Worm (Caenorhabditis elegans): ENCODE data around the gene vps-33.1.

The vps-33.1 gene

DNA sequence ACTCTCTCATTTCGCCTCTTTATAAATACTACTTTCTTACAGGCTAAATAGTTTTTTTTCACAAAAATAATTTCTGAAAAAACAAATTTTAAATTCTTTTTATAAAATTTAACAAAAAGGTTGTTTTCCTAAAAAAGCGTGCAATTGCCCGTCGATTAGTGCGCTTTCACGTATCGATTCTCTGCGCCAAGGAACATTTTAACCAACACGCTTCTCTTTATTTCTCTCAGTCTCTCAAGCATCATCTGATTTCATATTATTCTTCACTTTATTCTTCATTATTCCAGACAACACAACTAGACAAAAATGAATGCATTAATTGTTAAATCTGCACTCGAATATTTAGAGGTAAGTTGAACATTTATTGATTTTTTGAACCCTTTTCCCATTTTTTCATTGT, 11.1 kb upstream of the vps-33.1 start, which contains the start of gene B0303.4 (continued):
- no peak for TF ChIP-seq sdz-12 (GFP tag; optimal IDR thresholded peaks at IDR 0.05)
- TF ChIP-seq F10B5.3 (tag; optimal IDR thresholded peaks at IDR 0.05), result no peak
- no peak for TF ChIP-seq aha-1 (tag)
- TF ChIP-seq aly-2 (tag; optimal IDR thresholded peaks at IDR 0.05), result no peak
- no peak for TF ChIP-seq nhr-11 (tag; optimal IDR thresholded peaks at IDR 0.05)
- TF ChIP-seq ztf-7 (tag; optimal IDR thresholded peaks at IDR 0.05), result peak; percentile 85
- TF ChIP-seq F44E2.7 (GFP tag; IDR thresholded peaks at IDR 0.05), result no peak
- no peak for TF ChIP-seq T26A8.4 (GFP tag; IDR thresholded peaks at IDR 0.05)
- TF ChIP-seq ceh-32 (tag; optimal IDR thresholded peaks at IDR 0.05; ENCODE audit: poor library complexity), result no peak
- peak; percentile 7 for TF ChIP-seq dpl-1 (GFP tag; optimal IDR thresholded peaks at IDR 0.05)
- no peak for TF ChIP-seq attf-4 (tag; optimal IDR thresholded peaks at IDR 0.05)
- TF ChIP-seq daf-12 (tag; optimal IDR thresholded peaks at IDR 0.05), result no peak
- no peak for TF ChIP-seq nhr-41 (GFP tag; IDR thresholded peaks at IDR 0.05)
- no peak for TF ChIP-seq dmd-8 (GFP tag; IDR thresholded peaks at IDR 0.05)
- TF ChIP-seq mdt-29 (GFP tag; IDR thresholded peaks at IDR 0.05), result no peak
- no peak for TF ChIP-seq zfp-3 (GFP tag; conservative IDR thresholded peaks at IDR 0.05)
- TF ChIP-seq zag-1 (tag; optimal IDR thresholded peaks at IDR 0.05), result no peak
- peak; percentile 52 for TF ChIP-seq T20F7.1 (GFP tag; optimal IDR thresholded peaks at IDR 0.05)
- peak in 1 of 2 experiments; percentile 78 for TF ChIP-seq lsy-2 (tag; optimal IDR thresholded peaks at IDR 0.05)
- no peak for TF ChIP-seq nhr-102 (tag; optimal IDR thresholded peaks at IDR 0.05)
- TF ChIP-seq hlh-11 (tag; optimal IDR thresholded peaks at IDR 0.05), result peak; percentile 63
- no peak for TF ChIP-seq lim-7 (GFP tag; IDR thresholded peaks at IDR 0.05)
- no peak for TF ChIP-seq F49E8.2 (tag; optimal IDR thresholded peaks at IDR 0.05; ENCODE audit: borderline replicate concordance)
- no peak for TF ChIP-seq tra-1 (GFP tag; IDR thresholded peaks at IDR 0.05)
- peak; percentile 65 for TF ChIP-seq mes-2 (tag; optimal IDR thresholded peaks at IDR 0.05; ENCODE audit: poor library complexity, severe bottlenecking)
- no peak for TF ChIP-seq snpc-1.2 (GFP tag; IDR thresholded peaks at IDR 0.05)
- TF ChIP-seq hlh-30 (tag; optimal IDR thresholded peaks at IDR 0.05; ENCODE audit: insufficient read depth), result peak; percentile 90
- no peak for TF ChIP-seq Y5F2A.4 (GFP tag; optimal IDR thresholded peaks at IDR 0.05)
- TF ChIP-seq zip-11 (GFP tag; IDR thresholded peaks at IDR 0.05), result no peak
- TF ChIP-seq lin-39 (tag; optimal IDR thresholded peaks at IDR 0.05), result no peak
- no peak for TF ChIP-seq unc-130 (GFP tag; optimal IDR thresholded peaks at IDR 0.05)
- TF ChIP-seq D1046.2 (GFP tag; IDR thresholded peaks at IDR 0.05), result no peak
- TF ChIP-seq duxl-1 (tag; optimal IDR thresholded peaks at IDR 0.05; ENCODE audit: poor library complexity), result no peak
- TF ChIP-seq saeg-2 (GFP tag; IDR thresholded peaks at IDR 0.05), result no peak

DNA sequence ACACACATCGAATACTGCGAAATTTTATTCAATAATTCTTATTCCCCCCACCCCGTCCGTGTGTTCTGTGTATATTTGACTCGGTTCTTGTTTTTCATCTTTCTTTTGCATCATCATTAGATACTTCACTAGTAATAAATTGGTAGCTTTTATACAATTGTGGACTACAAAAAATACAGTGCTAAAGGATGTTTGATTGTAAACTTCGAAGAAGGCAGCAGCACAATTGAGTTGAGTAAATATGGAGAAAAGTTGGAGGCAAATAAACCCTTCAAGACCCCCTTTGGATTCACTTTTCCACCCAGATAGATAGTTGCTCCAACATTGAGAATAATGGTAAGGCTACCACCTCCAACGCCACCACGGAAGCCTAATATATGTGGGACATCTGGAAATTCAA, 7.4 kb upstream of the vps-33.1 start, which contains the start of gene B0303.7:
Gene B0303.7 (plus strand): TSS at position 301 of the 400 bp plus-strand sequence.
- peak; percentile 17 for TF ChIP-seq ama-1 (optimal IDR thresholded peaks at IDR 0.05)
- TF ChIP-seq daf-8 (GFP tag; IDR thresholded peaks at IDR 0.05), result no peak
- no peak for TF ChIP-seq T26A8.4 (GFP tag; IDR thresholded peaks at IDR 0.05)

DNA sequence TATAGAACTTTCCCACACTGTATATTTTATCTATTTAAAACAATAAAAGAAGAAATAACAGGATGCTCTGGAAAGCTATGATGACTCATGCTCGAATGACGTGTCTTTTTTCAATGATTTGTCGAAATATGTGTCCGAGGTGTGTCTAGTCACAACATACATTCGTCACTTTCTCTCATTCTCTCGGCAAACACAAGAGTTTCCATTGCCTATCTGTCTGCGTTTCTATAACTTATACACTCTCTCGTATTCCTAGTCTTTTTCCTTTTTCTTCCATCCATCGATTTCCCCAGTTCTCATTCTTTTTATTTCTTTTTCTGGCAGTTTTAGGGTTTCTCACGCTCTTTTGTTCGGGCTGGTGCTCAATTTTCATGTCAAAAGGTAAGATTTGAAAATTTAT, 4.0 kb upstream of the vps-33.1 start:
- peak; percentile 47 for TF ChIP-seq hlh-30 (tag; optimal IDR thresholded peaks at IDR 0.05; ENCODE audit: insufficient read depth)
- 0 out of 2 replicates have a peak, but pooled peaks have one; percentile 8 for TF ChIP-seq lin-38 (GFP tag; IDR thresholded peaks at IDR 0.05)
- TF ChIP-seq mep-1 (tag; optimal IDR thresholded peaks at IDR 0.05), result peak; percentile 30
- no peak for TF ChIP-seq mdl-1 (tag; optimal IDR thresholded peaks at IDR 0.05)
- no peak for TF ChIP-seq cey-2 (tag; optimal IDR thresholded peaks at IDR 0.05; ENCODE audit: borderline replicate concordance, insufficient read depth)
- peak; percentile 54 for TF ChIP-seq dmd-6 (GFP tag; IDR thresholded peaks at IDR 0.05)
- TF ChIP-seq tra-1 (GFP tag; IDR thresholded peaks at IDR 0.05), result no peak
- TF ChIP-seq hif-1 (tag; optimal IDR thresholded peaks at IDR 0.05), result peak in 1 of 2 experiments; percentile 12
- peak in 1 of 2 experiments; percentile 71 for TF ChIP-seq lsy-2 (tag; optimal IDR thresholded peaks at IDR 0.05)
- TF ChIP-seq ceh-44 (GFP tag; IDR thresholded peaks at IDR 0.05), result no peak
- no peak for TF ChIP-seq F10B5.3 (tag; optimal IDR thresholded peaks at IDR 0.05)
- TF ChIP-seq nhr-42 (GFP tag; IDR thresholded peaks at IDR 0.05), result no peak
- no peak for TF ChIP-seq dmd-9 (GFP tag; IDR thresholded peaks at IDR 0.05)
- TF ChIP-seq pha-4 (GFP tag; IDR thresholded peaks at IDR 0.05), result no peak
- peak; percentile 28 for TF ChIP-seq pha-4 (tag; optimal IDR thresholded peaks at IDR 0.05)
- peak; percentile 94 for TF ChIP-seq nhr-28 (tag; optimal IDR thresholded peaks at IDR 0.05)
- peak; percentile 61 for TF ChIP-seq mes-2 (tag; optimal IDR thresholded peaks at IDR 0.05; ENCODE audit: poor library complexity, severe bottlenecking)
- TF ChIP-seq jun-1 (tag; optimal IDR thresholded peaks at IDR 0.05), result no peak
